Worm (Caenorhabditis elegans) whole organism, L4 larva: ENCODE results near the gene fbxb-81.
"Not testable (repeated sequence)": the region's sequence is repeated elsewhere in the genome, so short reads cannot be mapped to it uniquely, and the experiment has no call there.

ENCODE experiments used
- Y105C5A.15 ChIP-seq: fragments of 200-800 bp; sonication (Bioruptor generic); IDR thresholded peaks from 2 replicates; pipeline ENCODE4 v1.3.6; 2022; ENCODE audit warnings: missing genetic modification characterization, missing compliant biosample characterization
- Y48G9A.11 ChIP-seq: fragments of 200-800 bp; sonication (Bioruptor generic); IDR thresholded peaks from 2 replicates; pipeline ENCODE4 v1.3.6; 2022; ENCODE audit warnings: missing genetic modification reagents, missing genetic modification characterization, missing compliant biosample characterization
- Y5F2A.4 ChIP-seq: fragments of 200-800 bp; sonication (Bioruptor generic); optimal IDR thresholded peaks from 2 replicates; lab custom pipeline; 2018; ENCODE audit warnings: mild to moderate bottlenecking, missing genetic modification characterization, missing compliant biosample characterization
- ceh-28 ChIP-seq: fragments of 150-350 bp; optimal IDR thresholded peaks from 2 replicates; lab custom pipeline; 2014; ENCODE audit warnings: missing biosample characterization, missing genetic modification reagents, missing genetic modification characterization
- fkh-10 ChIP-seq: fragments of 150-350 bp; optimal IDR thresholded peaks from 2 replicates; lab custom pipeline; 2014; ENCODE audit warnings: missing biosample characterization, missing genetic modification reagents, missing genetic modification characterization
- nhr-41 ChIP-seq: fragments of 200-800 bp; sonication (Bioruptor generic); IDR thresholded peaks from 2 replicates; pipeline ENCODE4 v1.3.6; 2022; ENCODE audit warnings: missing genetic modification reagents, missing genetic modification characterization, missing compliant biosample characterization
- rbr-2 ChIP-seq: sonication (generic microtip); optimal IDR thresholded peaks from 2 replicates; lab custom pipeline; 2016; ENCODE audit warnings: missing genotype, missing genetic modification characterization, missing compliant biosample characterization
- tra-1 ChIP-seq: fragments of 200-800 bp; sonication (Bioruptor generic); IDR thresholded peaks from 2 replicates; pipeline ENCODE4 v1.3.6; 2022; ENCODE audit warnings: missing genetic modification reagents, missing genetic modification characterization, missing compliant biosample characterization
- zfp-3 ChIP-seq: fragments of 200-800 bp; sonication (Bioruptor generic); conservative IDR thresholded peaks from 2 replicates; pipeline ENCODE4 v1.3.6; 2022; ENCODE audit warnings: missing genetic modification reagents, missing genetic modification characterization, missing compliant biosample characterization
- ztf-11 ChIP-seq: fragments of 150-350 bp; optimal IDR thresholded peaks from 2 replicates; lab custom pipeline; 2014; ENCODE audit warnings: missing biosample characterization, missing genetic modification characterization

DNA sequence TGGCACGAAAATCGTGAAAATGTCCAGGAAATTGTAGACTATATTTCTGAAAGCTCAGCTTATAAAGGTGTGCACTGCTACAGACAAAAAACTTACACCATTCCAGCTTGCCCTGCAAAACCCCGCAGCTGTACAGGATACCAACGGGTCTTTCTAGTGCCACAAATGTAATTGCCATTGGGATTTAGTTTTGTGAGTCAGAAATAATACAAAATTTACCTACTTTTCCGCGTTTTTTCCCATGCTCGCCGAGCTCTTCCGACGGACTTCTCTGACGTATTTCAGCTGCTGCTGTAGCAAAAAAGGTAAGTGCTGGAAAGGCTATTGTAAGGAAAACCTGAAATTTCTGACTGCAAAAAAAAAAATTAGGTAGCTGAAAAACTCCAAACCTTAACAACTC lies 44.0 kb downstream of the fbxb-81 start, which contains the start of gene C29F9.8:
- TF ChIP-seq Y105C5A.15 (GFP tag; lab: Robert Waterston, UW); tra-1 (GFP tag; lab: Robert Waterston, UW); fkh-10 (GFP tag; lab: Kevin White, UChicago); zfp-3 (GFP tag; lab: Robert Waterston, UW); Y48G9A.11 (GFP tag; lab: Robert Waterston, UW); ztf-11; nhr-41 (GFP tag; lab: Robert Waterston, UW); rbr-2 (tag; lab: Kevin White, UChicago); Y5F2A.4 (GFP tag; lab: Kevin White, UChicago); ceh-28 (tag; lab: Kevin White, UChicago): not testable (repeated sequence)
